Worm (Caenorhabditis elegans) whole organism, L1 larva: ENCODE results near the gene lgc-19.

Source experiments
- aly-2 ChIP-seq: fragments of 150-350 bp; optimal IDR thresholded peaks from 2 replicates; lab custom pipeline; 2014; ENCODE audit warnings: missing biosample characterization, missing genetic modification characterization
- blmp-1 ChIP-seq: fragments of 150-350 bp; optimal IDR thresholded peaks from 2 replicates; lab custom pipeline; 2014; ENCODE audit warnings: missing biosample characterization, missing genetic modification characterization
- dpl-1 ChIP-seq, 3 experiments: fragments of 150-350 bp in 2 of 3; sonication (generic microtip) in 1 of 3; optimal IDR thresholded peaks; 2 replicates each; lab custom pipeline; 2014 to 2017; ENCODE audit warnings: missing biosample characterization in 3 of 3, missing genetic modification characterization in 3 of 3, missing genetic modification reagents in 3 of 3
- elt-3 ChIP-seq, 6 experiments: fragments of 150-350 bp in 1 of 6; sonication (generic microtip); optimal IDR thresholded peaks; 2 replicates each; lab custom pipeline; 2017 to 2018; ENCODE audit warnings: missing biosample characterization in 6 of 6, missing genetic modification characterization in 6 of 6, inconsistent platforms in 1 of 6
- fkh-10 ChIP-seq: sonication (generic microtip); optimal IDR thresholded peaks from 2 replicates; lab custom pipeline; 2017; ENCODE audit warnings: missing biosample characterization, missing genetic modification reagents, missing genetic modification characterization
- nhr-237 ChIP-seq: fragments of 150-350 bp; optimal IDR thresholded peaks from 2 replicates; lab custom pipeline; 2014; ENCODE audit warnings: missing biosample characterization, missing genetic modification characterization
- nhr-90 ChIP-seq: sonication (generic microtip); optimal IDR thresholded peaks from 2 replicates; lab custom pipeline; 2016; ENCODE audit warnings: mild to moderate bottlenecking, missing genetic modification characterization, missing compliant biosample characterization; ENCODE audit not compliant: poor library complexity
- pqm-1 ChIP-seq: sonication (generic microtip); optimal IDR thresholded peaks from 3 replicates; lab custom pipeline; 2017; ENCODE audit warnings: missing biosample characterization, missing genetic modification characterization
- sptf-1 ChIP-seq: fragments of 150-350 bp; optimal IDR thresholded peaks from 2 replicates; lab custom pipeline; 2014; ENCODE audit warnings: missing biosample characterization, missing genetic modification characterization

ce11 chrIV:15938471-15938870 lies 24.0 kb downstream of the lgc-19 start:
- TF ChIP-seq nhr-90 (tag; lab: Kevin White, UChicago) (no peak), elt-3 (tag; optimal IDR thresholded peaks at IDR 0.05; lab: Kevin White, UChicago) (no peak), sptf-1 (tag; lab: Kevin White, UChicago) (no peak), blmp-1 (tag; lab: Kevin White, UChicago) (no peak), aly-2 (tag; lab: Kevin White, UChicago) (no peak), fkh-10 (GFP tag; lab: Kevin White, UChicago) (no peak), nhr-237 (tag; lab: Kevin White, UChicago) (no peak), dpl-1 (GFP tag; optimal IDR thresholded peaks at IDR 0.05; lab: Kevin White, UChicago) (no peak), pqm-1 (tag; lab: Kevin White, UChicago) (no peak)
